Fruit fly (Drosophila melanogaster) whole organism, embryonic: ENCODE measurements around the gene tbrd-1.
A peak's percentile ranks its signal among the peaks of the same experiment; 100 is the strongest.

Source experiments
- Bgb ChIP-seq: fragments of 200-800 bp; sonication (Bioruptor generic); IDR thresholded peaks from 2 replicates; pipeline ENCODE4 v1.3.6; 2022; ENCODE audit warnings: missing biosample characterization, missing genetic modification characterization; ENCODE audit not compliant: partially characterized antibody
- BtbVII ChIP-seq: fragments of 200-800 bp; sonication (Bioruptor generic); optimal IDR thresholded peaks from 3 replicates; lab custom pipeline; 2017; ENCODE audit warnings: missing biosample characterization, mild to moderate bottlenecking, missing genetic modification characterization
- CG11247 ChIP-seq: fragments of 200-800 bp; sonication (Bioruptor generic); IDR thresholded peaks from 2 replicates; pipeline ENCODE4 v1.3.6; 2022; ENCODE audit warnings: missing biosample characterization, missing genetic modification characterization
- CG13424 ChIP-seq: fragments of 200-800 bp; sonication (Bioruptor generic); optimal IDR thresholded peaks from 2 replicates; lab custom pipeline; 2019; ENCODE audit warnings: missing biosample characterization, mild to moderate bottlenecking, missing genetic modification characterization, moderate library complexity
- CG17361 ChIP-seq: fragments of 200-800 bp; sonication (Bioruptor generic); IDR thresholded peaks from 3 replicates; pipeline ENCODE4 v1.3.6; 2022; ENCODE audit warnings: missing biosample characterization, missing genetic modification characterization
- CG18011 ChIP-seq: fragments of 200-800 bp; sonication (Bioruptor generic); optimal IDR thresholded peaks from 2 replicates; lab custom pipeline; 2017; ENCODE audit warnings: missing biosample characterization, missing genetic modification characterization, mild to moderate bottlenecking, moderate library complexity, missing genotype
- CG2116 ChIP-seq: fragments of 200-800 bp; sonication (Bioruptor generic); optimal IDR thresholded peaks from 3 replicates; lab custom pipeline; 2018; ENCODE audit warnings: missing biosample characterization, mild to moderate bottlenecking, missing genetic modification characterization
- CG2712 ChIP-seq: fragments of 200-800 bp; optimal IDR thresholded peaks from 3 replicates; lab custom pipeline; 2019; ENCODE audit warnings: missing biosample characterization, mild to moderate bottlenecking, missing genetic modification characterization, moderate library complexity
- CG32532 ChIP-seq: fragments of 200-800 bp; sonication (Bioruptor generic); IDR thresholded peaks from 2 replicates; pipeline ENCODE4 v1.3.6; 2022; ENCODE audit warnings: missing biosample characterization, missing genetic modification characterization
- CG3281 ChIP-seq: fragments of 200-800 bp; sonication (Bioruptor generic); optimal IDR thresholded peaks from 3 replicates; lab custom pipeline; 2017; ENCODE audit warnings: missing biosample characterization, mild to moderate bottlenecking, missing genetic modification characterization
- CG4328 ChIP-seq: fragments of 200-800 bp; sonication (Bioruptor generic); optimal IDR thresholded peaks from 3 replicates; lab custom pipeline; 2017; ENCODE audit warnings: missing biosample characterization, missing genetic modification reagents, missing genetic modification characterization
- CG4617 ChIP-seq: fragments of 200-800 bp; sonication (Bioruptor generic); optimal IDR thresholded peaks from 3 replicates; lab custom pipeline; 2016; ENCODE audit warnings: missing biosample characterization, missing genetic modification characterization, borderline replicate concordance
- CG4730 ChIP-seq: fragments of 200-800 bp; sonication (Bioruptor generic); IDR thresholded peaks from 2 replicates; pipeline ENCODE4 v1.3.6; 2022; ENCODE audit warnings: missing biosample characterization, missing genetic modification characterization
- CG5180 ChIP-seq: fragments of 200-800 bp; sonication (Bioruptor generic); optimal IDR thresholded peaks from 3 replicates; lab custom pipeline; 2017; ENCODE audit warnings: missing biosample characterization, missing genetic modification characterization, mild to moderate bottlenecking, moderate library complexity, missing genetic modification reagents
- CG5245 ChIP-seq: fragments of 200-800 bp; sonication (Bioruptor generic); optimal IDR thresholded peaks from 3 replicates; lab custom pipeline; 2016; ENCODE audit warnings: missing biosample characterization, missing genetic modification characterization
- CG6854 ChIP-seq: fragments of 200-800 bp; sonication (Bioruptor generic); optimal IDR thresholded peaks from 3 replicates; lab custom pipeline; 2017; ENCODE audit warnings: missing biosample characterization, mild to moderate bottlenecking, missing genetic modification characterization
- D ChIP-seq, 2 experiments: fragments of 200-800 bp in 1 of 2; fragments of >200 bp in 1 of 2; sonication (Bioruptor generic) in 1 of 2; optimal IDR thresholded peaks; 2 replicates in 1 of 2; 3 replicates in 1 of 2; lab custom pipeline; 2017; ENCODE audit warnings: mild to moderate bottlenecking in 1 of 2, missing biosample characterization in 1 of 2, missing genetic modification characterization in 1 of 2, missing genetic modification reagents in 1 of 2
- D19B ChIP-seq: fragments of 200-800 bp; sonication (Bioruptor generic); optimal IDR thresholded peaks from 2 replicates; lab custom pipeline; 2017; ENCODE audit warnings: missing biosample characterization, mild to moderate bottlenecking, missing genetic modification characterization
- Drgx ChIP-seq: fragments of 200-800 bp; sonication (Bioruptor generic); IDR thresholded peaks from 2 replicates; pipeline ENCODE4 v1.3.6; 2022; ENCODE audit warnings: missing biosample characterization, missing genetic modification characterization
- ERR ChIP-seq: fragments of 200-800 bp; sonication (Bioruptor generic); optimal IDR thresholded peaks from 2 replicates; lab custom pipeline; 2016; ENCODE audit warnings: missing biosample characterization, missing genetic modification characterization
- HLH3B ChIP-seq: fragments of 200-800 bp; sonication (Bioruptor generic); IDR thresholded peaks from 2 replicates; pipeline ENCODE4 v1.3.6; 2022; ENCODE audit warnings: missing biosample characterization, missing genetic modification characterization
- Hand ChIP-seq: fragments of 200-800 bp; sonication (Bioruptor generic); optimal IDR thresholded peaks from 2 replicates; lab custom pipeline; 2017; ENCODE audit warnings: mild to moderate bottlenecking, missing biosample characterization, missing genetic modification reagents, missing genetic modification characterization
- Hmx ChIP-seq: fragments of 200-800 bp; sonication (Bioruptor generic); optimal IDR thresholded peaks from 2 replicates; lab custom pipeline; 2016; ENCODE audit warnings: missing biosample characterization, missing genetic modification characterization
- Hsf ChIP-seq: fragments of 200-800 bp; sonication (Bioruptor generic); optimal IDR thresholded peaks from 3 replicates; lab custom pipeline; 2016; ENCODE audit warnings: missing biosample characterization, missing genetic modification characterization
- Mad ChIP-seq: fragments of 200-800 bp; sonication (Bioruptor generic); optimal IDR thresholded peaks from 2 replicates; lab custom pipeline; 2016; ENCODE audit warnings: missing biosample characterization, missing genetic modification characterization
- Ravus ChIP-seq: fragments of 200-800 bp; sonication (Bioruptor generic); IDR thresholded peaks from 2 replicates; pipeline ENCODE4 v1.3.6; 2022; ENCODE audit warnings: missing biosample characterization, missing genetic modification characterization
- Scr ChIP-seq: fragments of 200-800 bp; sonication (Bioruptor generic); IDR thresholded peaks from 2 replicates; pipeline ENCODE4 v1.3.6; 2022; ENCODE audit warnings: missing biosample characterization, missing genetic modification characterization; ENCODE audit not compliant: partially characterized antibody
- ara ChIP-seq: fragments of 200-800 bp; sonication (Bioruptor generic); IDR thresholded peaks from 2 replicates; pipeline ENCODE4 v1.3.6; 2022; ENCODE audit warnings: missing biosample characterization, missing genetic modification characterization
- bbx ChIP-seq: fragments of 200-800 bp; sonication (Bioruptor generic); IDR thresholded peaks from 2 replicates; pipeline ENCODE4 v1.3.6; 2022; ENCODE audit warnings: missing biosample characterization, missing genetic modification characterization; ENCODE audit not compliant: partially characterized antibody
- da ChIP-seq: fragments of 200-800 bp; sonication (Bioruptor generic); optimal IDR thresholded peaks from 2 replicates; lab custom pipeline; 2016; ENCODE audit warnings: missing biosample characterization, missing genetic modification characterization
- eve ChIP-seq, 2 experiments: fragments of >200 bp; optimal IDR thresholded peaks; 2 replicates each; lab custom pipeline; 2017; ENCODE audit warnings: missing biosample characterization in 2 of 2, missing genetic modification characterization in 2 of 2
- fd3F ChIP-seq: fragments of 200-800 bp; sonication (Bioruptor generic); optimal IDR thresholded peaks from 2 replicates; lab custom pipeline; 2018; ENCODE audit warnings: missing biosample characterization, mild to moderate bottlenecking, missing genetic modification characterization, moderate library complexity
- ham ChIP-seq: fragments of 200-800 bp; sonication (Bioruptor generic); IDR thresholded peaks from 2 replicates; pipeline ENCODE4 v1.3.6; 2022; ENCODE audit warnings: missing biosample characterization, missing genetic modification characterization
- hb ChIP-seq: fragments of 200-800 bp; sonication (Bioruptor generic); IDR thresholded peaks from 3 replicates; pipeline ENCODE4 v1.3.6; 2022; ENCODE audit warnings: missing biosample characterization, missing genetic modification characterization; ENCODE audit not compliant: partially characterized antibody
- hbn ChIP-seq: fragments of 200-800 bp; sonication (Bioruptor generic); IDR thresholded peaks from 2 replicates; pipeline ENCODE4 v1.3.6; 2022; ENCODE audit warnings: missing biosample characterization, missing genetic modification characterization; ENCODE audit not compliant: partially characterized antibody
- her ChIP-seq: fragments of 200-800 bp; sonication (Bioruptor generic); optimal IDR thresholded peaks from 2 replicates; lab custom pipeline; 2016; ENCODE audit warnings: missing biosample characterization, missing genetic modification characterization
- ind ChIP-seq: fragments of 200-800 bp; sonication (Bioruptor generic); optimal IDR thresholded peaks from 3 replicates; lab custom pipeline; 2016; ENCODE audit warnings: missing biosample characterization, missing genetic modification characterization
- lov ChIP-seq, 2 experiments: fragments of 200-800 bp in 1 of 2; fragments of >200 bp in 1 of 2; sonication (Bioruptor generic) in 1 of 2; IDR thresholded peaks in 1 of 2; optimal IDR thresholded peaks in 1 of 2; 2 replicates in 1 of 2; 3 replicates in 1 of 2; pipeline versions ENCODE4 v1.3.6 to Lab custom; 2017 to 2022; ENCODE audit warnings: missing biosample characterization in 1 of 2, missing genetic modification characterization in 1 of 2
- luna ChIP-seq: fragments of 200-800 bp; sonication (Bioruptor generic); optimal IDR thresholded peaks from 2 replicates; lab custom pipeline; 2016; ENCODE audit warnings: missing biosample characterization, missing genetic modification characterization
- pfk ChIP-seq: fragments of 200-800 bp; sonication (Bioruptor generic); optimal IDR thresholded peaks from 2 replicates; lab custom pipeline; 2018; ENCODE audit warnings: missing biosample characterization, mild to moderate bottlenecking, missing genetic modification characterization, moderate library complexity
- phol ChIP-seq: fragments of 200-800 bp; sonication (Bioruptor generic); optimal IDR thresholded peaks from 3 replicates; lab custom pipeline; 2018; ENCODE audit warnings: missing biosample characterization, mild to moderate bottlenecking, missing genetic modification characterization, moderate library complexity
- pnt ChIP-seq: fragments of 200-800 bp; sonication (Bioruptor generic); optimal IDR thresholded peaks from 3 replicates; lab custom pipeline; 2016; ENCODE audit warnings: missing biosample characterization, missing genetic modification characterization
- row ChIP-seq: fragments of 200-800 bp; sonication (Bioruptor generic); IDR thresholded peaks from 3 replicates; pipeline ENCODE4 v1.3.6; 2022; ENCODE audit warnings: missing biosample characterization, missing genetic modification characterization
- salm ChIP-seq: fragments of 200-800 bp; sonication (Bioruptor generic); optimal IDR thresholded peaks from 2 replicates; lab custom pipeline; 2018; ENCODE audit warnings: missing biosample characterization, mild to moderate bottlenecking, missing genetic modification characterization
- sisA ChIP-seq: fragments of 200-800 bp; sonication (Bioruptor generic); IDR thresholded peaks from 2 replicates; pipeline ENCODE4 v1.3.6; 2022; ENCODE audit warnings: missing biosample characterization, missing genetic modification characterization
- slou ChIP-seq: fragments of 200-800 bp; sonication (Bioruptor generic); optimal IDR thresholded peaks from 3 replicates; lab custom pipeline; 2016; ENCODE audit warnings: missing biosample characterization, missing genetic modification characterization
- sr ChIP-seq: fragments of 200-800 bp; sonication (Bioruptor generic); IDR thresholded peaks from 3 replicates; pipeline ENCODE4 v1.3.6; 2022; ENCODE audit warnings: missing biosample characterization, missing genetic modification characterization
- tap ChIP-seq: fragments of 200-800 bp; optimal IDR thresholded peaks from 3 replicates; lab custom pipeline; 2019; ENCODE audit warnings: missing biosample characterization, mild to moderate bottlenecking, missing genetic modification characterization, moderate library complexity
- trem ChIP-seq: fragments of 200-800 bp; optimal IDR thresholded peaks from 3 replicates; lab custom pipeline; 2019; ENCODE audit warnings: missing biosample characterization, mild to moderate bottlenecking, missing genetic modification characterization, moderate library complexity
- trh ChIP-seq: fragments of 200-800 bp; sonication (Bioruptor generic); optimal IDR thresholded peaks from 2 replicates; lab custom pipeline; 2016; ENCODE audit warnings: missing biosample characterization, missing genetic modification characterization
- unc-4 ChIP-seq: fragments of 200-800 bp; sonication (Bioruptor generic); IDR thresholded peaks from 2 replicates; pipeline ENCODE4 v1.3.6; 2022; ENCODE audit warnings: missing biosample characterization, missing genetic modification characterization; ENCODE audit not compliant: partially characterized antibody

tbrd-1 gene

DNA sequence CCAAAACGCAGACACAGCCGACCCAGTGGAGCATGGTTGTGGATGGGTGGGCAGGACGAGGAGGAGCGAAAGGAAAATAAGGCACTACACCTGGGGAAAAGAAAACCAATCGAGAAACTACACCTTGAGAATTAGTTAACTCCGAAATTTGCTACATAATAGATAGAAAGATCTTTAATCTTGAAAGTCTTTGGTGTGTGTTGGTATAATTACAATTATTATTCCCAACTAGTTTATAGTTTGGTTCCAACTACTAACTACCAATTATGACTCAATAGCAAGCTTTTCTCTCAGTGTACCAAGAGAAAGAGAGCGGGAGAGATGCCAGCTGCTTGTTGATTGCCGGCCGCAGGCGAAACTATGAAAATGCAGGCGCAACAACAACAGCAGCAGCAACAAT, 19.2 kb downstream of the tbrd-1 start (continued):
- TF ChIP-seq salm (no peak), D19B (no peak), luna (GFP tag; lab: Kevin White, UChicago) (no peak), CG5245 (GFP tag; lab: Kevin White, UChicago) (no peak), hb (no peak), trem (tag; lab: Kevin White, UChicago) (no peak), CG3281 (no peak), CG2712 (peak; percentile 31), ham (GFP tag; lab: Robert Waterston, UW) (no peak), CG11247 (GFP tag; lab: Robert Waterston, UW) (no peak), unc-4 (GFP tag; lab: Robert Waterston, UW) (no peak), row (GFP tag; lab: Robert Waterston, UW) (no peak), CG4730 (GFP tag; lab: Robert Waterston, UW) (no peak), fd3F (GFP tag; lab: Kevin White, UChicago) (no peak), CG13424 (no peak), phol (tag; lab: Kevin White, UChicago) (peak; percentile 25), eve (GFP tag; optimal IDR thresholded peaks at IDR 0.05; lab: Kevin White, UChicago) (no peak), CG17361 (GFP tag; lab: Robert Waterston, UW) (no peak), CG32532 (no peak), sr (GFP tag; lab: Robert Waterston, UW) (no peak), Bgb (no peak), Scr (no peak), CG4328 (GFP tag; lab: Kevin White, UChicago) (no peak), Mad (GFP tag; lab: Kevin White, UChicago) (no peak), CG6854 (GFP tag; lab: Kevin White, UChicago) (no peak), CG4617 (GFP tag; lab: Kevin White, UChicago) (no peak), HLH3B (GFP tag; lab: Robert Waterston, UW) (no peak), da (GFP tag; lab: Kevin White, UChicago) (no peak), sisA (GFP tag; lab: Robert Waterston, UW) (0 out of 2 replicates have a peak, but pooled peaks have one; percentile 35), pfk (no peak), ind (no peak), Hand (GFP tag; lab: Kevin White, UChicago) (no peak), CG2116 (no peak), BtbVII (GFP tag; lab: Kevin White, UChicago) (no peak), lov (optimal IDR thresholded peaks at IDR 0.05; lab: Kevin White, UChicago) (no peak), lov (GFP tag; IDR thresholded peaks at IDR 0.05; lab: Robert Waterston, UW) (no peak), slou (no peak), pnt (GFP tag; lab: Kevin White, UChicago) (no peak), CG18011 (no peak), hbn (GFP tag; lab: Robert Waterston, UW) (no peak), Drgx (peak; percentile 83), her (no peak), Hmx (GFP tag; lab: Kevin White, UChicago) (no peak), tap (tag; lab: Kevin White, UChicago) (no peak), Ravus (no peak), trh (GFP tag; lab: Kevin White, UChicago) (no peak), Hsf (GFP tag; lab: Kevin White, UChicago) (peak; percentile 4), CG5180 (GFP tag; lab: Kevin White, UChicago) (no peak), ERR (GFP tag; lab: Kevin White, UChicago) (no peak), ara (GFP tag; lab: Robert Waterston, UW) (no peak), bbx (no peak), D (optimal IDR thresholded peaks at IDR 0.05; lab: Kevin White, UChicago) (no peak), D (GFP tag; optimal IDR thresholded peaks at IDR 0.05; lab: Kevin White, UChicago) (no peak)
